Worm (Caenorhabditis elegans) whole organism, L4 larva: Measurements from ENCODE around the gene laat-1.

Source experiments
- F37D6.2 ChIP-seq: sonication (generic microtip); optimal IDR thresholded peaks from 2 replicates; lab custom pipeline; 2016; ENCODE audit warnings: mild to moderate bottlenecking, missing genetic modification characterization, missing compliant biosample characterization
- F49E8.2 ChIP-seq: sonication (generic microtip); optimal IDR thresholded peaks from 2 replicates; lab custom pipeline; 2016; ENCODE audit warnings: missing compliant biosample characterization, mild to moderate bottlenecking, missing genetic modification characterization, borderline replicate concordance
- ZK337.2 ChIP-seq: fragments of 200-800 bp; sonication (Bioruptor generic); IDR thresholded peaks from 2 replicates; pipeline ENCODE4 v1.3.6; 2022; ENCODE audit warnings: missing genetic modification reagents, missing genetic modification characterization, missing compliant biosample characterization
- ZK546.5 ChIP-seq, 2 experiments: sonication (generic microtip); optimal IDR thresholded peaks; 2 replicates each; lab custom pipeline; 2017; ENCODE audit warnings: missing biosample characterization in 2 of 2, missing genetic modification characterization in 2 of 2
- aha-1 ChIP-seq: fragments of 150-350 bp; peaks from one replicate; lab custom pipeline; 2014; ENCODE audit warnings: missing biosample characterization, missing genetic modification characterization
- aly-2 ChIP-seq: sonication (generic microtip); optimal IDR thresholded peaks from 2 replicates; lab custom pipeline; 2018; ENCODE audit warnings: missing biosample characterization, missing genetic modification characterization
- ceh-20 ChIP-seq: fragments of 200-800 bp; sonication (Bioruptor generic); IDR thresholded peaks from 2 replicates; pipeline ENCODE4 v1.3.6; 2022; ENCODE audit warnings: missing genetic modification reagents, missing genetic modification characterization, missing compliant biosample characterization
- ceh-62 ChIP-seq: sonication (generic microtip); optimal IDR thresholded peaks from 2 replicates; lab custom pipeline; 2017; ENCODE audit warnings: missing biosample characterization, missing genetic modification characterization
- cey-2 ChIP-seq: sonication (generic microtip); optimal IDR thresholded peaks from 3 replicates; lab custom pipeline; 2017; ENCODE audit warnings: missing genetic modification characterization, mild to moderate bottlenecking, missing compliant biosample characterization, antibody characterized with exemption, borderline replicate concordance; ENCODE audit not compliant: insufficient read depth
- dmd-6 ChIP-seq: fragments of 200-800 bp; sonication (Bioruptor generic); IDR thresholded peaks from 2 replicates; pipeline ENCODE4 v1.3.6; 2022; ENCODE audit warnings: missing genetic modification reagents, missing genetic modification characterization, missing compliant biosample characterization
- egl-27 ChIP-seq: sonication (generic microtip); optimal IDR thresholded peaks from 3 replicates; lab custom pipeline; 2017; ENCODE audit warnings: missing biosample characterization, missing genetic modification reagents, missing genetic modification characterization
- hif-1 ChIP-seq, 2 experiments: sonication (generic microtip); optimal IDR thresholded peaks; 2 replicates each; lab custom pipeline; 2016 to 2017; ENCODE audit warnings: missing compliant biosample characterization in 2 of 2, missing genetic modification characterization in 2 of 2, missing genetic modification reagents in 2 of 2, missing genotype in 2 of 2, mild to moderate bottlenecking in 1 of 2
- hlh-11 ChIP-seq: fragments of 200-800 bp; sonication (Bioruptor generic); optimal IDR thresholded peaks from 2 replicates; lab custom pipeline; 2018; ENCODE audit warnings: mild to moderate bottlenecking, missing genetic modification characterization, missing compliant biosample characterization
- hlh-30 ChIP-seq: sonication (generic microtip); optimal IDR thresholded peaks from 2 replicates; lab custom pipeline; 2017; ENCODE audit warnings: antibody characterized with exemption, mild to moderate bottlenecking, missing genetic modification characterization, missing compliant biosample characterization; ENCODE audit not compliant: insufficient read depth
- hmg-1.1 ChIP-seq: fragments of 200-800 bp; sonication (Bioruptor generic); IDR thresholded peaks from 2 replicates; pipeline ENCODE4 v1.3.6; 2022; ENCODE audit warnings: missing genetic modification reagents, missing genetic modification characterization, missing compliant biosample characterization
- lin-1 ChIP-seq: fragments of 200-800 bp; sonication (Bioruptor generic); IDR thresholded peaks from 2 replicates; pipeline ENCODE4 v1.3.6; 2022; ENCODE audit warnings: missing genetic modification reagents, missing genetic modification characterization, missing compliant biosample characterization
- lsy-2 ChIP-seq, 2 experiments: fragments of 150-350 bp in 1 of 2; sonication (generic microtip) in 1 of 2; optimal IDR thresholded peaks; 2 replicates each; lab custom pipeline; 2014 to 2017; ENCODE audit warnings: missing biosample characterization in 2 of 2, missing genetic modification characterization in 2 of 2
- madf-9 ChIP-seq: fragments of 200-800 bp; sonication (Bioruptor generic); conservative IDR thresholded peaks from 2 replicates; pipeline ENCODE4 v1.3.6; 2022; ENCODE audit warnings: missing genetic modification reagents, missing genetic modification characterization, missing compliant biosample characterization
- mxl-3 ChIP-seq: fragments of 200-800 bp; sonication (Bioruptor generic); optimal IDR thresholded peaks from 2 replicates; lab custom pipeline; 2018; ENCODE audit warnings: mild to moderate bottlenecking, missing genetic modification characterization, missing compliant biosample characterization
- nhr-102 ChIP-seq: sonication (generic microtip); optimal IDR thresholded peaks from 2 replicates; lab custom pipeline; 2016; ENCODE audit warnings: mild to moderate bottlenecking, missing genetic modification characterization, moderate library complexity, missing compliant biosample characterization
- nhr-25 ChIP-seq: sonication (generic microtip); optimal IDR thresholded peaks from 2 replicates; lab custom pipeline; 2017; ENCODE audit warnings: missing genetic modification characterization, mild to moderate bottlenecking, missing compliant biosample characterization, antibody characterized with exemption, moderate library complexity, borderline replicate concordance; ENCODE audit not compliant: insufficient read depth
- nhr-41 ChIP-seq: fragments of 200-800 bp; sonication (Bioruptor generic); IDR thresholded peaks from 2 replicates; pipeline ENCODE4 v1.3.6; 2022; ENCODE audit warnings: missing genetic modification reagents, missing genetic modification characterization, missing compliant biosample characterization
- nhr-48 ChIP-seq: sonication (generic microtip); optimal IDR thresholded peaks from 2 replicates; lab custom pipeline; 2016; ENCODE audit warnings: mild to moderate bottlenecking, missing genetic modification characterization, missing compliant biosample characterization
- nhr-76 ChIP-seq: fragments of 150-350 bp; optimal IDR thresholded peaks from 2 replicates; lab custom pipeline; 2014; ENCODE audit warnings: missing biosample characterization, missing genetic modification characterization
- pha-4 ChIP-seq, 2 experiments: fragments of 150-350 bp in 1 of 2; fragments of 200-800 bp in 1 of 2; sonication (Bioruptor generic) in 1 of 2; IDR thresholded peaks in 1 of 2; optimal IDR thresholded peaks in 1 of 2; 2 replicates each; pipeline versions ENCODE4 v1.3.6 to Lab custom; 2014 to 2022; ENCODE audit warnings: missing genetic modification characterization in 2 of 2, missing genetic modification reagents in 2 of 2, missing biosample characterization in 1 of 2, missing compliant biosample characterization in 1 of 2
- pqm-1 ChIP-seq: sonication (generic microtip); optimal IDR thresholded peaks from 2 replicates; lab custom pipeline; 2017; ENCODE audit warnings: missing biosample characterization, missing genetic modification characterization
- saeg-2 ChIP-seq: fragments of 200-800 bp; sonication (Bioruptor generic); IDR thresholded peaks from 2 replicates; pipeline ENCODE4 v1.3.6; 2022; ENCODE audit warnings: missing genetic modification reagents, missing genetic modification characterization, missing compliant biosample characterization
- set-16 ChIP-seq: fragments of 200-800 bp; sonication (Bioruptor generic); IDR thresholded peaks from 2 replicates; pipeline ENCODE4 v1.3.6; 2022; ENCODE audit warnings: missing genetic modification reagents, missing genetic modification characterization, missing compliant biosample characterization
- skn-1 ChIP-seq: fragments of 150-350 bp; optimal IDR thresholded peaks from 2 replicates; lab custom pipeline; 2014; ENCODE audit warnings: missing biosample characterization, missing genetic modification characterization
- snpc-1.2 ChIP-seq: fragments of 200-800 bp; sonication (Bioruptor generic); IDR thresholded peaks from 2 replicates; pipeline ENCODE4 v1.3.6; 2022; ENCODE audit warnings: missing genetic modification reagents, missing genetic modification characterization, missing compliant biosample characterization
- tag-97 ChIP-seq: fragments of 200-800 bp; sonication (Bioruptor generic); IDR thresholded peaks from 2 replicates; pipeline ENCODE4 v1.3.6; 2022; ENCODE audit warnings: missing genetic modification characterization, missing compliant biosample characterization
- tra-1 ChIP-seq: fragments of 200-800 bp; sonication (Bioruptor generic); IDR thresholded peaks from 2 replicates; pipeline ENCODE4 v1.3.6; 2022; ENCODE audit warnings: missing genetic modification reagents, missing genetic modification characterization, missing compliant biosample characterization
- vab-7 ChIP-seq: fragments of 200-800 bp; sonication (Bioruptor generic); IDR thresholded peaks from 2 replicates; pipeline ENCODE4 v1.3.6; 2022; ENCODE audit warnings: missing genetic modification reagents, missing genetic modification characterization, missing compliant biosample characterization
- zag-1 ChIP-seq: fragments of 150-350 bp; optimal IDR thresholded peaks from 2 replicates; lab custom pipeline; 2014; ENCODE audit warnings: missing biosample characterization, missing genetic modification characterization
- zfp-2 ChIP-seq: sonication (generic microtip); optimal IDR thresholded peaks from 2 replicates; lab custom pipeline; 2016; ENCODE audit warnings: mild to moderate bottlenecking, missing genetic modification characterization, missing compliant biosample characterization
- ztf-11 ChIP-seq: fragments of 150-350 bp; optimal IDR thresholded peaks from 2 replicates; lab custom pipeline; 2014; ENCODE audit warnings: missing biosample characterization, missing genetic modification characterization

laat-1 gene

DNA sequence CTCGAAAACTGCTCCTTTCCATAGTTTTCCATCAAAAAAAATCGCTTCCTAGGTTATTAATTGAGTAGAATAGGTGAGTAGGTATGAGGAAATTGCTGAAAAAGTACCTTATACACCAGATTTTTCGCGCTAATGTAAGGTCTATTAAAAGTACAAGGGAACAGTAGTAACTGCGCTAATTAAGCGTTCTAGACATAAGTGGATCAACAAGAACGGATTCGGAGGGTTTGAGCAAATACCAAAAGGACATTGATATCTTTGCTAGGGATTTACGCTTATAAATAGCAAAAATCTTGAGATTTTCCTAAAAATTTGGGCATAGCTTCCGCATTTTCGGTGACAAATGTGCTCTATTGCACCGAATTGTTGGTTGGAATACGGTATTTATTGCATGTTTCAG lies 36.3 kb upstream of the laat-1 start, which contains the start of gene B0432.7:
Gene B0432.7, minus strand, starts transcription at position 101 of the 400 bp plus-strand sequence.
- no peak for TF ChIP-seq mxl-3 (GFP tag; lab: Kevin White, UChicago)
- no peak for TF ChIP-seq aha-1 (tag; lab: Kevin White, UChicago)
- no peak for TF ChIP-seq ZK546.5 (tag; optimal IDR thresholded peaks at IDR 0.05; lab: Kevin White, UChicago)
- no peak for TF ChIP-seq madf-9
- TF ChIP-seq vab-7 (GFP tag; lab: Robert Waterston, UW) = no peak
- TF ChIP-seq cey-2 (tag; lab: Kevin White, UChicago) = no peak

DNA sequence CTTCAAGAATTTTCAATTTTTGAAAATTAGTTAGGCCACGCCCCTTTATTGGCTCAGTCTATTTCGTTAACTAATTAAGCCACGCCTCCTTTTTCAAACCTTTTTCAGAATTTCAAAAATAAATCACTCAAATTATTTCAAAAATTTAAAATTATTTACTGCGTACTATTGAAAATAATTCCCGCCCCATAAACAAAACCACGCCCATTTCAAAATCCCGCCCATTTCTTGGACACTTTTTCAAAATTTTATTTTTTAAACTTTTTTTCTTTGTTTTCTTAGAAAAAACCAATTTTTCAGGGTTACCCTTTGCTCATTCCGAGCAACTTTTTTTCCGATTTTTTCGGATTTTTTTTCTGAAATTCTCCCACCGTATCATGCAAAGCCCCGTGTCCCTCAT lies 26.4 kb upstream of the laat-1 start, which contains the start of gene B0432.14:
Gene B0432.14, plus strand, starts transcription at position 301 of the 400 bp plus-strand sequence.
- no peak for TF ChIP-seq ceh-62 (tag; lab: Kevin White, UChicago)
- no peak for TF ChIP-seq nhr-76 (tag; lab: Kevin White, UChicago)
- no peak for TF ChIP-seq tra-1 (GFP tag; lab: Robert Waterston, UW)
- no peak for TF ChIP-seq pha-4 (GFP tag; IDR thresholded peaks at IDR 0.05; lab: Robert Waterston, UW)
- no peak for TF ChIP-seq pha-4 (tag; optimal IDR thresholded peaks at IDR 0.05; lab: Kevin White, UChicago)
- no peak for TF ChIP-seq lin-1
- TF ChIP-seq saeg-2 (GFP tag; lab: Robert Waterston, UW) = no peak
- no peak for TF ChIP-seq hlh-30
- TF ChIP-seq zfp-2 (tag; lab: Kevin White, UChicago) = no peak
- no peak for TF ChIP-seq egl-27 (tag; lab: Kevin White, UChicago)
- TF ChIP-seq nhr-102 (tag; lab: Kevin White, UChicago) = no peak
- TF ChIP-seq ceh-20 = no peak
- no peak for TF ChIP-seq tag-97 (GFP tag; lab: Robert Waterston, UW)

DNA sequence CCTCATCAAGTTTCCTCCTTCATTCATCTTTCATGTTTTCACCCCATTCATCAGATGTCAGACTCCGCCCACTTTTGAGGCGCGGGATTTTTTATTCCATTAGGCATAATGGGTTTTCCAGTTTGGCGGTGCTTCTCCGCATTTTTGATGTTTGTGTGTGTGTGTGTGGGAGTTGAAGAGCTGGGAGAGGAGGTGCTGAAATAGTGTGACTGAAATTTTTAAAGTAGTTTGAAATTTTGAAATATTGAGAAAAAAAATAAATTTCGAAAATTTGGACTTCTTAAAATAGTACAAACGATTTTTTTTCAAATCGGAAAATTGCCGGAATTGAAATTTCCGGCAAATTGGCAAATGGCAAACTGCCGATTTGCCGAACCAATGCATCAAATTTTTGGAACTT lies 25.9 kb upstream of the laat-1 start, which contains the start of gene scc-2:
Gene scc-2, minus strand, starts transcription at position 101 of the 400 bp plus-strand sequence.
- TF ChIP-seq ztf-11 (tag; lab: Kevin White, UChicago) (no peak), F49E8.2 (tag; lab: Kevin White, UChicago) (no peak), vab-7 (GFP tag; lab: Robert Waterston, UW) (no peak), hif-1 (tag; optimal IDR thresholded peaks at IDR 0.05; lab: Kevin White, UChicago) (no peak), nhr-48 (tag; lab: Kevin White, UChicago) (no peak), aly-2 (tag; lab: Kevin White, UChicago) (no peak)
- TF ChIP-seq, all 104 proteins: peak for 0

- TF ChIP-seq nhr-25 (tag; lab: Kevin White, UChicago) (no peak), hlh-11 (no peak), nhr-41 (GFP tag; lab: Robert Waterston, UW) (no peak), F37D6.2 (tag; lab: Kevin White, UChicago) (no peak), ZK337.2 (GFP tag; lab: Robert Waterston, UW) (no peak), mxl-3 (GFP tag; lab: Kevin White, UChicago) (no peak), nhr-76 (tag; lab: Kevin White, UChicago) (no peak), lsy-2 (tag; optimal IDR thresholded peaks at IDR 0.05; lab: Kevin White, UChicago) (no peak), skn-1 (tag; lab: Kevin White, UChicago) (no peak), hmg-1.1 (GFP tag; lab: Robert Waterston, UW) (no peak), set-16 (GFP tag; lab: Robert Waterston, UW) (no peak), snpc-1.2 (GFP tag; lab: Robert Waterston, UW) (no peak), dmd-6 (no peak), zag-1 (tag; lab: Kevin White, UChicago) (no peak), hlh-30 (no peak), pqm-1 (tag; lab: Kevin White, UChicago) (no peak)
Observed at ce11 chrII:257519-257918, 19.9 kb upstream of the laat-1 start, which contains the start of gene cat-2. cat-2 (plus strand) TSS chrII:257819.
